Worm (Caenorhabditis elegans): ENCODE data around the gene F11C7.7.
A peak's percentile ranks its signal among the peaks of the same experiment; 100 is the strongest.

Gene F11C7.7

DNA sequence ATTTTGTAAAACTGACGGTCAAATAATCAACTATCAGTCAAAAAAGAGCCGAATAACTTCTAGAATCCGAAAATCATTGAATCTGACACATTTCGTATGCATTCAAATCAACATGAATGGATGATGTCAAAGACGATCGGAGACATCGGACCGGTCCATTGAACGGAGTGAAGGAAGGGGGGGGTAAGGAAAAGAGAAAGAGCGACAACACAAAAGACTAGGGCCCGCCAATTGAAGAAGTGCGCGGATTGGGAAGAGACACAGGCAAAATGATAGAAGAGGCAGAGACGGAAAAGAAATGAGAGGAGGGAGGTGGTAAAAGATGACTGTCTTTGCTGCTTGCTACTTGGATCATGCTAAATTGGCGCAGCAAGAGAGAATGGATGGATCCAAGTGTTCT, 28.9 kb upstream of the F11C7.7 start:
- TF ChIP-seq nhr-102 (tag; optimal IDR thresholded peaks at IDR 0.05): no peak
- TF ChIP-seq mep-1 (tag; optimal IDR thresholded peaks at IDR 0.05): peak; percentile 28
- TF ChIP-seq hlh-11 (tag; optimal IDR thresholded peaks at IDR 0.05): peak; percentile 23
- peak in 1 of 2 experiments; percentile 84 for TF ChIP-seq unc-62 (GFP tag; optimal IDR thresholded peaks at IDR 0.05 in 1 of 2)
- TF ChIP-seq unc-62 (tag; optimal IDR thresholded peaks at IDR 0.05): no peak
- 0 out of 2 replicates have a peak, but pooled peaks have one; percentile 17 for TF ChIP-seq hmg-1.1 (GFP tag; IDR thresholded peaks at IDR 0.05)
- peak in 1 of 2 experiments; percentile 13 for TF ChIP-seq mdl-1 (tag; optimal IDR thresholded peaks at IDR 0.05)
- no peak for TF ChIP-seq T20F7.1 (GFP tag; optimal IDR thresholded peaks at IDR 0.05)
- no peak for TF ChIP-seq F49E8.2 (tag; optimal IDR thresholded peaks at IDR 0.05; ENCODE audit: borderline replicate concordance)

DNA sequence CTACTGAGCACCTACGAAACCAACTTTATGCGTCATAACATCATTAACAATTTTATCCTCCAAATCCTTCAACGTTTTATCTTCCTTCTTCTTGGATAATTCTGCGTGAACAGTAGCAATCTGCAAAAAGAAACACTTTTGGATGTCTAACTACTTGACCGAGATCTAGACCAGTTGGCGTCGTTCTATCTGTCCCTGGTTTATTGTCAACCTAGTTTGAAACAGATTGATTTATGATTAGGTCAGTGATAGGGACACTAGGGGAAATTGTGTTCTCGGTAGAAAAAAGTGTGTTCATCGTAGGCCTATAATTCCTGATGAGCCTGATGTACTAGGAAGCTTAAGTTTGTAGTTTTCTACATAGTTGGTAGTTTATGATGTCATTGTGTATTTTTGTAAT, 24.4 kb upstream of the F11C7.7 start:
- TF ChIP-seq mes-2 (tag; optimal IDR thresholded peaks at IDR 0.05; ENCODE audit: poor library complexity, severe bottlenecking) (no peak), unc-62 (GFP tag; optimal IDR thresholded peaks at IDR 0.05 in 1 of 2) (peak in 1 of 2 experiments; percentile 98), unc-62 (tag; optimal IDR thresholded peaks at IDR 0.05) (no peak), nhr-28 (tag; optimal IDR thresholded peaks at IDR 0.05) (peak; percentile 25), zip-2 (tag; optimal IDR thresholded peaks at IDR 0.05) (no peak)

DNA sequence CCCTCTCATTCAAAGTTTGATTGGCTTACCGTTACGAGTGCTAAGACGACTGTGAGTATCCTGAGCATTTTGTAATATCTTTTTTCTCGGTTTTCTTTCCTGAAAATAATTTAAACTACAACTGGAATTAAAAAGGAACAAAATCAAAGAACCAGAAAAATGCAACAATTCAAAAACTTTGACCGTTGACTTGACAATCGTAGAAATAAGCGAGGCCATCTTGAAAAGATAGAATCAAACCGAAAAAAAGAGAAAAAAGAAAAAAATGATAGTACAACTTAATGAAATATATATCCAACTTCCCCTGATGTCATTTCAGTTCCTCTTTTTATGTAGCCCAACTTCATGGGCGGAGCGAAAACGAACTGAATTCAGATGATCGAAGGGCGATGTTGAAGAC, 23.9 kb upstream of the F11C7.7 start, which contains the start of gene F10D7.3:
Gene F10D7.3 (minus strand): TSS at position 101 of the 400 bp plus-strand sequence.
- no peak for TF ChIP-seq lir-3 (tag; optimal IDR thresholded peaks at IDR 0.05)
- no peak for TF ChIP-seq Y105C5A.15 (GFP tag; IDR thresholded peaks at IDR 0.05)
- no peak for TF ChIP-seq nhr-28 (tag; optimal IDR thresholded peaks at IDR 0.05)
- TF ChIP-seq ceh-82 (tag; optimal IDR thresholded peaks at IDR 0.05): no peak
- TF ChIP-seq ctbp-1 (GFP tag; IDR thresholded peaks at IDR 0.05): no peak
- no peak for TF ChIP-seq fos-1 (tag; optimal IDR thresholded peaks at IDR 0.05)
- no peak for TF ChIP-seq lin-15B (tag; optimal IDR thresholded peaks at IDR 0.05)
- TF ChIP-seq nhr-111 (GFP tag; optimal IDR thresholded peaks at IDR 0.05): no peak
- no peak for TF ChIP-seq mep-1 (tag; optimal IDR thresholded peaks at IDR 0.05)
- no peak for TF ChIP-seq ZK546.5 (tag; optimal IDR thresholded peaks at IDR 0.05)
- no peak for TF ChIP-seq nhr-10 (tag; optimal IDR thresholded peaks at IDR 0.05)
- no peak for TF ChIP-seq ama-1 (optimal IDR thresholded peaks at IDR 0.05)
- no peak for TF ChIP-seq fkh-10 (GFP tag; optimal IDR thresholded peaks at IDR 0.05)
- TF ChIP-seq snpc-1.2 (GFP tag; IDR thresholded peaks at IDR 0.05): no peak
- no peak for TF ChIP-seq egl-27 (tag; optimal IDR thresholded peaks at IDR 0.05)
- no peak for TF ChIP-seq Y48G9A.11 (GFP tag; IDR thresholded peaks at IDR 0.05)

DNA sequence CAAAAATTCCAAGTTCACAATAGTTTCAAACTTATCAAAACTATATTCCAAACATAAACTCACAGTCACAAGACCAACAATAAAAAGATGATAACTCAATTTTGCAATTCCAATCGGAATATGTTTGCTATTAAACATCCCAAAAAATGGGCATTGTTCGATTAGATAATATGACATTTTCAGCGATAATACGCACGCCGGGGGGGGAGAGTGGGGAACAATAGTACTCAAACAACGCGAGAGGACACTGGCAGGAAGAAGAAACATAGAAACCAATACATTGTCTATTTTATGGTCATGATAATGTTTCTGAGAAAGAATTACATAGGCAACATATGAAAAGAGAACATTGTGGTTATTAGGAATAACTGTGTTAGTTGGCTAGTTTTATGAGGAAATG, 22.5 kb upstream of the F11C7.7 start:
- TF ChIP-seq unc-39 (tag; optimal IDR thresholded peaks at IDR 0.05): no peak
- TF ChIP-seq hlh-11 (tag; optimal IDR thresholded peaks at IDR 0.05): peak; percentile 41
- TF ChIP-seq skn-1 (tag; optimal IDR thresholded peaks at IDR 0.05): no peak
- no peak for TF ChIP-seq ceh-28 (tag; optimal IDR thresholded peaks at IDR 0.05)
- no peak for TF ChIP-seq daf-16 (GFP tag; optimal IDR thresholded peaks at IDR 0.05)
- peak; percentile 50 for TF ChIP-seq daf-16 (tag; optimal IDR thresholded peaks at IDR 0.05)
- TF ChIP-seq tra-1 (GFP tag; IDR thresholded peaks at IDR 0.05): 0 out of 2 replicates have a peak, but pooled peaks have one; percentile 11
- TF ChIP-seq nhr-41 (GFP tag; IDR thresholded peaks at IDR 0.05): no peak
- TF ChIP-seq T20F7.1 (GFP tag; optimal IDR thresholded peaks at IDR 0.05): no peak
- TF ChIP-seq mdt-29 (GFP tag; IDR thresholded peaks at IDR 0.05): no peak
- TF ChIP-seq lir-3 (tag; optimal IDR thresholded peaks at IDR 0.05): no peak
- TF ChIP-seq F49E8.2 (tag; optimal IDR thresholded peaks at IDR 0.05; ENCODE audit: borderline replicate concordance): no peak
- TF ChIP-seq hif-1 (tag; optimal IDR thresholded peaks at IDR 0.05): no peak
- no peak for TF ChIP-seq ces-1 (GFP tag; optimal IDR thresholded peaks at IDR 0.05)
- no peak for TF ChIP-seq madf-9 (GFP tag; conservative IDR thresholded peaks at IDR 0.05)
- peak; percentile 14 for TF ChIP-seq nhr-28 (tag; optimal IDR thresholded peaks at IDR 0.05)
- peak; percentile 38 for TF ChIP-seq pqm-1 (tag; optimal IDR thresholded peaks at IDR 0.05)
- peak; percentile 70 for TF ChIP-seq dve-1 (tag; optimal IDR thresholded peaks at IDR 0.05; ENCODE audit: insufficient read depth)
- no peak for TF ChIP-seq lin-13 (GFP tag; optimal IDR thresholded peaks at IDR 0.05)
- peak; percentile 38 for TF ChIP-seq nhr-6 (tag; optimal IDR thresholded peaks at IDR 0.05)
- no peak for TF ChIP-seq mxl-3 (GFP tag; optimal IDR thresholded peaks at IDR 0.05)
- no peak for TF ChIP-seq D1046.2 (GFP tag; IDR thresholded peaks at IDR 0.05)
- no peak for TF ChIP-seq dmd-9 (GFP tag; IDR thresholded peaks at IDR 0.05)
- TF ChIP-seq dmd-6 (GFP tag; IDR thresholded peaks at IDR 0.05): no peak
- TF ChIP-seq duxl-1 (tag; optimal IDR thresholded peaks at IDR 0.05; ENCODE audit: poor library complexity): no peak
- peak in 1 of 2 experiments; percentile 75 for TF ChIP-seq unc-62 (GFP tag; optimal IDR thresholded peaks at IDR 0.05 in 1 of 2)
- TF ChIP-seq unc-62 (tag; optimal IDR thresholded peaks at IDR 0.05): no peak

Data from whole organism, L4 larva.